Worm (Caenorhabditis elegans): ENCODE data around the gene C44H4.8.

Gene C44H4.8

ce11 chrX:14594825-14595224 is at the start of gene C44H4.8:
C44H4.8 (plus strand) TSS chrX:14595125.
- TF ChIP-seq lsy-2 (tag; optimal IDR thresholded peaks at IDR 0.05) (no peak), bed-3 (GFP tag; optimal IDR thresholded peaks at IDR 0.05) (no peak), nhr-2 (tag; optimal IDR thresholded peaks at IDR 0.05) (no peak), nhr-76 (tag; optimal IDR thresholded peaks at IDR 0.05) (no peak), elt-1 (tag; optimal IDR thresholded peaks at IDR 0.05; ENCODE audit: borderline replicate concordance, insufficient read depth) (no peak), nhr-237 (tag; optimal IDR thresholded peaks at IDR 0.05) (no peak), mep-1 (tag; optimal IDR thresholded peaks at IDR 0.05) (no peak), ham-2 (GFP tag; optimal IDR thresholded peaks at IDR 0.05) (no peak), nhr-28 (tag; optimal IDR thresholded peaks at IDR 0.05) (no peak), snpc-4 (tag; optimal IDR thresholded peaks at IDR 0.05) (no peak), ztf-11 (tag; optimal IDR thresholded peaks at IDR 0.05) (no peak), mls-2 (tag; optimal IDR thresholded peaks at IDR 0.05) (no peak)

- TF ChIP-seq ham-2 (GFP tag; optimal IDR thresholded peaks at IDR 0.05) (no peak), ces-1 (GFP tag; optimal IDR thresholded peaks at IDR 0.05) (no peak), blmp-1 (tag; optimal IDR thresholded peaks at IDR 0.05) (no peak), snpc-4 (tag; optimal IDR thresholded peaks at IDR 0.05) (no peak), drap-1 (GFP tag; optimal IDR thresholded peaks at IDR 0.05) (no peak), sptf-1 (tag; optimal IDR thresholded peaks at IDR 0.05) (no peak), lsy-2 (tag; optimal IDR thresholded peaks at IDR 0.05) (no peak), pha-4 (tag; optimal IDR thresholded peaks at IDR 0.05) (no peak), lin-13 (tag; optimal IDR thresholded peaks at IDR 0.05) (no peak), lin-32 (GFP tag; optimal IDR thresholded peaks at IDR 0.05) (no peak), flh-1 (GFP tag; optimal IDR thresholded peaks at IDR 0.05) (no peak), sem-2 (GFP tag; optimal IDR thresholded peaks at IDR 0.05) (no peak)
Observed at ce11 chrX:14545543-14545942, 49.4 kb upstream of the C44H4.8 start, which contains the start of gene enri-2. enri-2 (plus strand) TSS chrX:14545843.

- TF ChIP-seq unc-39 (tag; optimal IDR thresholded peaks at IDR 0.05) = no peak
- no peak for TF ChIP-seq cnd-1 (tag; optimal IDR thresholded peaks at IDR 0.05)
Observed at ce11 chrX:14549709-14550199, 45.2 kb upstream of the C44H4.8 start, which contains the start of gene ram-5. ram-5 (plus strand) TSS chrX:14550149.

ce11 chrX:14556403-14556802 is 38.5 kb upstream of the C44H4.8 start:
- TF ChIP-seq ceh-39 (tag; optimal IDR thresholded peaks at IDR 0.05) = no peak
- TF ChIP-seq nhr-28 (tag; optimal IDR thresholded peaks at IDR 0.05) = no peak
- no peak for TF ChIP-seq unc-62 (GFP tag; optimal IDR thresholded peaks at IDR 0.05)
- TF ChIP-seq elt-3 (tag; optimal IDR thresholded peaks at IDR 0.05) = no peak
- TF ChIP-seq pha-4 (tag; optimal IDR thresholded peaks at IDR 0.05) = no peak
- no peak for TF ChIP-seq drap-1 (GFP tag; optimal IDR thresholded peaks at IDR 0.05)
- no peak for TF ChIP-seq snpc-4 (tag; optimal IDR thresholded peaks at IDR 0.05)
- TF ChIP-seq sem-2 (GFP tag; optimal IDR thresholded peaks at IDR 0.05) = no peak
- TF ChIP-seq flh-1 (GFP tag; optimal IDR thresholded peaks at IDR 0.05) = no peak
- no peak for TF ChIP-seq ces-1 (GFP tag; optimal IDR thresholded peaks at IDR 0.05)
- no peak for TF ChIP-seq blmp-1 (tag; optimal IDR thresholded peaks at IDR 0.05)

- TF ChIP-seq hlh-1 (tag; optimal IDR thresholded peaks at IDR 0.05) (peak; percentile 39), nhr-237 (tag; optimal IDR thresholded peaks at IDR 0.05) (peak; percentile 62), lsy-2 (tag; optimal IDR thresholded peaks at IDR 0.05) (peak; percentile 26), mls-2 (tag; optimal IDR thresholded peaks at IDR 0.05) (no peak), ces-1 (GFP tag; optimal IDR thresholded peaks at IDR 0.05) (peak; percentile 25), unc-120 (tag; optimal IDR thresholded peaks at IDR 0.05; ENCODE audit: poor library complexity, severe bottlenecking) (peak; percentile 62), nhr-2 (tag; optimal IDR thresholded peaks at IDR 0.05) (no peak), unc-62 (GFP tag; optimal IDR thresholded peaks at IDR 0.05) (peak; percentile 39)
Observed at ce11 chrX:14557352-14557935, 37.5 kb upstream of the C44H4.8 start.

ce11 chrX:14557936-14558554 is 36.9 kb upstream of the C44H4.8 start, which contains the start of gene nhr-3:
nhr-3 (plus strand) TSS chrX:14558504.
- TF ChIP-seq nhr-237 (tag; optimal IDR thresholded peaks at IDR 0.05) (no peak), unc-39 (tag; optimal IDR thresholded peaks at IDR 0.05) (no peak), unc-62 (GFP tag; optimal IDR thresholded peaks at IDR 0.05) (peak; percentile 57), nhr-12 (tag; optimal IDR thresholded peaks at IDR 0.05) (no peak), blmp-1 (tag; optimal IDR thresholded peaks at IDR 0.05) (peak; percentile 36), tbx-8 (GFP tag; optimal IDR thresholded peaks at IDR 0.05) (no peak), lin-13 (tag; optimal IDR thresholded peaks at IDR 0.05) (no peak), ham-2 (GFP tag; optimal IDR thresholded peaks at IDR 0.05) (no peak), elt-3 (tag; optimal IDR thresholded peaks at IDR 0.05) (peak; percentile 36), ceh-39 (tag; optimal IDR thresholded peaks at IDR 0.05) (no peak), zip-8 (tag; optimal IDR thresholded peaks at IDR 0.05) (no peak), ceh-83 (GFP tag; optimal IDR thresholded peaks at IDR 0.05) (no peak), unc-120 (tag; optimal IDR thresholded peaks at IDR 0.05; ENCODE audit: poor library complexity, severe bottlenecking) (no peak), ceh-43 (GFP tag; optimal IDR thresholded peaks at IDR 0.05) (no peak), elt-1 (tag; optimal IDR thresholded peaks at IDR 0.05; ENCODE audit: borderline replicate concordance, insufficient read depth) (peak; percentile 82), ztf-11 (tag; optimal IDR thresholded peaks at IDR 0.05) (no peak)

All from whole organism, mixed stage, embryonic.